Worm (Caenorhabditis elegans) whole organism, L4 larva: Measurements from ENCODE around the gene sqv-3.

Experiments
- D1046.2 ChIP-seq: fragments of 200-800 bp; sonication (Bioruptor generic); IDR thresholded peaks from 2 replicates; pipeline ENCODE4 v1.3.6; 2022; ENCODE audit warnings: missing genetic modification characterization, missing compliant biosample characterization
- F44E2.7 ChIP-seq: fragments of 200-800 bp; sonication (Bioruptor generic); IDR thresholded peaks from 2 replicates; pipeline ENCODE4 v2.1.2; 2022; ENCODE audit warnings: missing genetic modification characterization, missing compliant biosample characterization
- T26A8.4 ChIP-seq: fragments of 200-800 bp; sonication (Bioruptor generic); IDR thresholded peaks from 2 replicates; pipeline ENCODE4 v1.3.6; 2022; ENCODE audit warnings: missing genetic modification characterization, missing compliant biosample characterization
- Y105C5A.15 ChIP-seq: fragments of 200-800 bp; sonication (Bioruptor generic); IDR thresholded peaks from 2 replicates; pipeline ENCODE4 v1.3.6; 2022; ENCODE audit warnings: missing genetic modification characterization, missing compliant biosample characterization
- ZK337.2 ChIP-seq: fragments of 200-800 bp; sonication (Bioruptor generic); IDR thresholded peaks from 2 replicates; pipeline ENCODE4 v1.3.6; 2022; ENCODE audit warnings: missing genetic modification reagents, missing genetic modification characterization, missing compliant biosample characterization
- aha-1 ChIP-seq: fragments of 150-350 bp; peaks from one replicate; lab custom pipeline; 2014; ENCODE audit warnings: missing biosample characterization, missing genetic modification characterization
- aly-2 ChIP-seq: sonication (generic microtip); optimal IDR thresholded peaks from 2 replicates; lab custom pipeline; 2018; ENCODE audit warnings: missing biosample characterization, missing genetic modification characterization
- ama-1 ChIP-seq: fragments of 150-350 bp; optimal IDR thresholded peaks from 2 replicates; lab custom pipeline; 2014; ENCODE audit warnings: inconsistent platforms, mixed read lengths
- arid-1 ChIP-seq: fragments of 200-800 bp; sonication (Bioruptor generic); conservative IDR thresholded peaks from 2 replicates; pipeline ENCODE4 v1.3.6; 2022; ENCODE audit warnings: missing genetic modification reagents, missing genetic modification characterization, missing compliant biosample characterization
- ceh-20 ChIP-seq: fragments of 200-800 bp; sonication (Bioruptor generic); IDR thresholded peaks from 2 replicates; pipeline ENCODE4 v1.3.6; 2022; ENCODE audit warnings: missing genetic modification reagents, missing genetic modification characterization, missing compliant biosample characterization
- dmd-6 ChIP-seq: fragments of 200-800 bp; sonication (Bioruptor generic); IDR thresholded peaks from 2 replicates; pipeline ENCODE4 v1.3.6; 2022; ENCODE audit warnings: missing genetic modification reagents, missing genetic modification characterization, missing compliant biosample characterization
- dpl-1 ChIP-seq: fragments of 150-350 bp; optimal IDR thresholded peaks from 2 replicates; lab custom pipeline; 2014; ENCODE audit warnings: missing biosample characterization, missing genetic modification reagents, missing genetic modification characterization
- duxl-1 ChIP-seq: sonication (generic microtip); optimal IDR thresholded peaks from 2 replicates; lab custom pipeline; 2016; ENCODE audit warnings: mild to moderate bottlenecking, missing genetic modification characterization, moderate library complexity, missing compliant biosample characterization; ENCODE audit not compliant: poor library complexity
- dve-1 ChIP-seq: sonication (generic microtip); optimal IDR thresholded peaks from 2 replicates; lab custom pipeline; 2017; ENCODE audit warnings: antibody characterized with exemption, mild to moderate bottlenecking, missing genetic modification characterization, missing compliant biosample characterization; ENCODE audit not compliant: insufficient read depth
- fkh-10 ChIP-seq: fragments of 150-350 bp; optimal IDR thresholded peaks from 2 replicates; lab custom pipeline; 2014; ENCODE audit warnings: missing biosample characterization, missing genetic modification reagents, missing genetic modification characterization
- hif-1 ChIP-seq, 2 experiments: sonication (generic microtip); optimal IDR thresholded peaks; 2 replicates each; lab custom pipeline; 2016 to 2017; ENCODE audit warnings: missing compliant biosample characterization in 2 of 2, missing genetic modification characterization in 2 of 2, missing genetic modification reagents in 2 of 2, missing genotype in 2 of 2, mild to moderate bottlenecking in 1 of 2
- hlh-11 ChIP-seq: fragments of 200-800 bp; sonication (Bioruptor generic); optimal IDR thresholded peaks from 2 replicates; lab custom pipeline; 2018; ENCODE audit warnings: mild to moderate bottlenecking, missing genetic modification characterization, missing compliant biosample characterization
- hlh-30 ChIP-seq: sonication (generic microtip); optimal IDR thresholded peaks from 2 replicates; lab custom pipeline; 2017; ENCODE audit warnings: antibody characterized with exemption, mild to moderate bottlenecking, missing genetic modification characterization, missing compliant biosample characterization; ENCODE audit not compliant: insufficient read depth
- hmg-1.1 ChIP-seq: fragments of 200-800 bp; sonication (Bioruptor generic); IDR thresholded peaks from 2 replicates; pipeline ENCODE4 v1.3.6; 2022; ENCODE audit warnings: missing genetic modification reagents, missing genetic modification characterization, missing compliant biosample characterization
- jun-1 ChIP-seq: fragments of 150-350 bp; optimal IDR thresholded peaks from 2 replicates; lab custom pipeline; 2014; ENCODE audit warnings: missing biosample characterization, missing genetic modification reagents, missing genetic modification characterization
- lim-7 ChIP-seq: fragments of 200-800 bp; sonication (Bioruptor generic); IDR thresholded peaks from 2 replicates; pipeline ENCODE4 v1.3.6; 2022; ENCODE audit warnings: missing genetic modification characterization, missing compliant biosample characterization
- lin-15B ChIP-seq: fragments of 150-350 bp; sonication (generic microtip); optimal IDR thresholded peaks from 3 replicates; lab custom pipeline; 2014; ENCODE audit warnings: missing biosample characterization, missing genetic modification characterization
- lin-38 ChIP-seq: fragments of 200-800 bp; sonication (Bioruptor generic); IDR thresholded peaks from 2 replicates; pipeline ENCODE4 v1.3.6; 2022; ENCODE audit warnings: missing genetic modification reagents, missing genetic modification characterization, missing compliant biosample characterization
- lsy-2 ChIP-seq, 2 experiments: fragments of 150-350 bp in 1 of 2; sonication (generic microtip) in 1 of 2; optimal IDR thresholded peaks; 2 replicates each; lab custom pipeline; 2014 to 2017; ENCODE audit warnings: missing biosample characterization in 2 of 2, missing genetic modification characterization in 2 of 2
- mdl-1 ChIP-seq, 2 experiments: fragments of 150-350 bp in 1 of 2; sonication (generic microtip) in 1 of 2; optimal IDR thresholded peaks; 2 replicates each; lab custom pipeline; 2014 to 2017; ENCODE audit warnings: missing biosample characterization in 2 of 2, missing genetic modification characterization in 2 of 2
- mdt-29 ChIP-seq: fragments of 200-800 bp; sonication (Bioruptor generic); IDR thresholded peaks from 2 replicates; pipeline ENCODE4 v1.3.6; 2022; ENCODE audit warnings: missing genetic modification reagents, missing genetic modification characterization, missing compliant biosample characterization
- mep-1 ChIP-seq: fragments of 150-350 bp; sonication (generic microtip); optimal IDR thresholded peaks from 3 replicates; lab custom pipeline; 2014; ENCODE audit warnings: missing biosample characterization, missing genetic modification characterization
- mes-2 ChIP-seq: sonication (generic microtip); optimal IDR thresholded peaks from 2 replicates; lab custom pipeline; 2016; ENCODE audit warnings: missing genotype, mild to moderate bottlenecking, missing genetic modification characterization, missing compliant biosample characterization; ENCODE audit not compliant: poor library complexity, severe bottlenecking
- nhr-11 ChIP-seq: fragments of 150-350 bp; optimal IDR thresholded peaks from 2 replicates; lab custom pipeline; 2014; ENCODE audit warnings: missing biosample characterization, missing genetic modification characterization
- nhr-25 ChIP-seq: sonication (generic microtip); optimal IDR thresholded peaks from 2 replicates; lab custom pipeline; 2017; ENCODE audit warnings: missing genetic modification characterization, mild to moderate bottlenecking, missing compliant biosample characterization, antibody characterized with exemption, moderate library complexity, borderline replicate concordance; ENCODE audit not compliant: insufficient read depth
- nhr-28 ChIP-seq: fragments of 150-350 bp; optimal IDR thresholded peaks from 2 replicates; lab custom pipeline; 2014; ENCODE audit warnings: missing biosample characterization, missing genetic modification characterization
- nhr-6 ChIP-seq: fragments of 150-350 bp; optimal IDR thresholded peaks from 2 replicates; lab custom pipeline; 2014; ENCODE audit warnings: missing biosample characterization, missing genetic modification characterization
- pha-4 ChIP-seq, 2 experiments: fragments of 150-350 bp in 1 of 2; fragments of 200-800 bp in 1 of 2; sonication (Bioruptor generic) in 1 of 2; IDR thresholded peaks in 1 of 2; optimal IDR thresholded peaks in 1 of 2; 2 replicates each; pipeline versions ENCODE4 v1.3.6 to Lab custom; 2014 to 2022; ENCODE audit warnings: missing genetic modification characterization in 2 of 2, missing genetic modification reagents in 2 of 2, missing biosample characterization in 1 of 2, missing compliant biosample characterization in 1 of 2
- pqm-1 ChIP-seq: sonication (generic microtip); optimal IDR thresholded peaks from 2 replicates; lab custom pipeline; 2017; ENCODE audit warnings: missing biosample characterization, missing genetic modification characterization
- sdz-12 ChIP-seq: fragments of 200-800 bp; sonication (Bioruptor generic); optimal IDR thresholded peaks from 2 replicates; lab custom pipeline; 2018; ENCODE audit warnings: mild to moderate bottlenecking, missing genetic modification characterization, missing compliant biosample characterization
- skn-1 ChIP-seq: fragments of 150-350 bp; optimal IDR thresholded peaks from 2 replicates; lab custom pipeline; 2014; ENCODE audit warnings: missing biosample characterization, missing genetic modification characterization
- spr-1 ChIP-seq: sonication (generic microtip); optimal IDR thresholded peaks from 2 replicates; lab custom pipeline; 2016; ENCODE audit warnings: mild to moderate bottlenecking, missing genetic modification characterization, missing compliant biosample characterization
- tag-97 ChIP-seq: fragments of 200-800 bp; sonication (Bioruptor generic); IDR thresholded peaks from 2 replicates; pipeline ENCODE4 v1.3.6; 2022; ENCODE audit warnings: missing genetic modification characterization, missing compliant biosample characterization
- unc-130 ChIP-seq: sonication (generic microtip); optimal IDR thresholded peaks from 2 replicates; lab custom pipeline; 2016; ENCODE audit warnings: missing genetic modification reagents, missing genetic modification characterization, missing compliant biosample characterization
- zfp-2 ChIP-seq: sonication (generic microtip); optimal IDR thresholded peaks from 2 replicates; lab custom pipeline; 2016; ENCODE audit warnings: mild to moderate bottlenecking, missing genetic modification characterization, missing compliant biosample characterization
- ztf-7 ChIP-seq: fragments of 150-350 bp; optimal IDR thresholded peaks from 2 replicates; lab custom pipeline; 2014; ENCODE audit warnings: missing biosample characterization, missing genetic modification characterization

Gene sqv-3

DNA sequence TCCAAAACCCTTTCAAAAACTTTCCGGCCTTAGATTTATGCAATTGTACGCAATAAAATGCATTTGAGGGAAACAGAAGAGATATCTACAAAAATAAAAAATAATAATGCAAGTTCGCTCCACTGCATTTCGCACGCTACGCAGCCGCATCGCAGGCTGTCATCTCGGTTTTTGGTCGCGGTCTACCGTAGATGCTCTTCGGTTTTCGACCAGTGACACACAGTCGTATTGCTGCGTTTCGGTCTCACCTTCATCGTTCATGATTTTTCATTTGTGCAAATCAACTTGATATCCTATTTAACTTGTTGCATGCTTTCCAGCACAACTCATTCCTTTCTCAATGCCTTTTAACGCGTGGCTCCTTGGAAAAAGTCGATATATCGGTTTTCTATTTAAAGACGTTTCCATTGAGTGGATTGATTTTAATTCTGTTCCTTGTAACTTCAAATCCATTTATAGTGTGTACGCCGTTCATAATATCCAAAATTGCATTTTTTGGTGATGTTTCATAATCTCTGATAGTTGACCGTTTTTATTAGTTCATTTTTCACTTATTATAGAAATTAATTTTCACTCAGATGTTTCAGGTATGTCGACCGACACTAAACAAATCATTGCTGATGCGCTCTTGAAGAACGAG, 631 bp upstream of the sqv-3 start, which contains the start of gene vha-1 (continued):
- TF ChIP-seq aly-2, result no peak
- peak; percentile 77 for TF ChIP-seq hmg-1.1 (GFP tag; lab: Robert Waterston, UW)
- peak in 1 of 2 experiments; percentile 58 for TF ChIP-seq hif-1 (tag; optimal IDR thresholded peaks at IDR 0.05; lab: Kevin White, UChicago)
- TF ChIP-seq pha-4 (GFP tag; IDR thresholded peaks at IDR 0.05; lab: Robert Waterston, UW), result peak; percentile 60; the same call in 1 of the 2 replicates
- no peak for TF ChIP-seq pha-4 (tag; optimal IDR thresholded peaks at IDR 0.05; lab: Kevin White, UChicago)
- peak; percentile 64 for TF ChIP-seq spr-1 (tag; lab: Kevin White, UChicago)
- peak; percentile 71 for TF ChIP-seq jun-1 (tag; lab: Kevin White, UChicago)
- no peak for TF ChIP-seq zfp-2 (tag; lab: Kevin White, UChicago)
- TF ChIP-seq arid-1 (GFP tag; lab: Robert Waterston, UW), result peak; percentile 44
- peak; percentile 66 for TF ChIP-seq nhr-25 (tag; lab: Kevin White, UChicago)
- peak; percentile 48 for TF ChIP-seq aha-1
- TF ChIP-seq nhr-6 (tag; lab: Kevin White, UChicago), result peak; percentile 89
- peak; percentile 4 to 70 for TF ChIP-seq mdl-1 (tag; optimal IDR thresholded peaks at IDR 0.05; lab: Kevin White, UChicago)
- TF ChIP-seq duxl-1 (tag; lab: Kevin White, UChicago), result no peak
- peak; percentile 92 for TF ChIP-seq mep-1 (tag; lab: Kevin White, UChicago)
- peak; percentile 80 for TF ChIP-seq nhr-11 (tag; lab: Kevin White, UChicago)
- peak; percentile 71; the same call in 1 of the 2 replicates for TF ChIP-seq mdt-29 (GFP tag; lab: Robert Waterston, UW)
- no peak for TF ChIP-seq ceh-20 (GFP tag; lab: Robert Waterston, UW)
- no peak for TF ChIP-seq ZK337.2 (GFP tag; lab: Robert Waterston, UW)
- peak; percentile 77 for TF ChIP-seq T26A8.4 (GFP tag; lab: Robert Waterston, UW)
- peak; percentile 4 for TF ChIP-seq skn-1 (tag; lab: Kevin White, UChicago)
- peak; percentile 2 for TF ChIP-seq unc-130 (GFP tag; lab: Kevin White, UChicago)
- TF ChIP-seq dmd-6, result peak; percentile 93
- no peak for TF ChIP-seq D1046.2 (GFP tag; lab: Robert Waterston, UW)
- peak; percentile 75 for TF ChIP-seq pqm-1
- TF ChIP-seq lsy-2 (tag; optimal IDR thresholded peaks at IDR 0.05; lab: Kevin White, UChicago), result peak; percentile 91 to 96
- TF ChIP-seq F44E2.7 (GFP tag; lab: Robert Waterston, UW), result no peak
- peak; percentile 22 for TF ChIP-seq ztf-7
- TF ChIP-seq tag-97 (GFP tag; lab: Robert Waterston, UW), result no peak
- TF ChIP-seq fkh-10 (GFP tag; lab: Kevin White, UChicago), result peak; percentile 26
- TF ChIP-seq hlh-30, result peak; percentile 70
- TF ChIP-seq ama-1 (lab: Kevin White, UChicago), result peak; percentile 87
- TF ChIP-seq dpl-1 (GFP tag; lab: Kevin White, UChicago), result peak; percentile 74
- TF ChIP-seq, all 104 proteins: peak for 48

DNA sequence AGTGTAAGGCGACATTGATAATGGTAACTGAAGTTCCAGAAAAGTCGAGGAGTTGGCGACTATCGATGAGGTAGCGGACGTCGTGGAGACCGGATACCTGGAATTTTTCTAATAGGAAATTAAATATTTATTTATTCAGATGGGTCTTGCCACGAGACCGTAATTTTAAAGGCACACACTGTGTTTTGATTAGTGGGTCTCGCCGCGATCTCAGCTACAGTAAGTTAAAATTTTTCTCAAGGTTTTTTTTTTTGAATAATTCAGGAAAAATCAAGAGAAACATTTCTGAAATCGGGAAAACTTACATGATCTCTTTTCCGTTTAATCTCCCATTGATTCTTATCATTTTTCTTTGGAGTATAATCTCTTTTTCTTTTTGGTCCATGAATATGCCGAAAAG, 1.1 kb downstream of the sqv-3 start:
- TF ChIP-seq lin-38 (peak; percentile 32; the same call in 1 of the 2 replicates), sdz-12 (GFP tag; lab: Kevin White, UChicago) (no peak), mdl-1 (tag; optimal IDR thresholded peaks at IDR 0.05; lab: Kevin White, UChicago) (no peak), pqm-1 (no peak), ama-1 (lab: Kevin White, UChicago) (no peak)
- TF ChIP-seq, all 104 proteins: peak for 1

DNA sequence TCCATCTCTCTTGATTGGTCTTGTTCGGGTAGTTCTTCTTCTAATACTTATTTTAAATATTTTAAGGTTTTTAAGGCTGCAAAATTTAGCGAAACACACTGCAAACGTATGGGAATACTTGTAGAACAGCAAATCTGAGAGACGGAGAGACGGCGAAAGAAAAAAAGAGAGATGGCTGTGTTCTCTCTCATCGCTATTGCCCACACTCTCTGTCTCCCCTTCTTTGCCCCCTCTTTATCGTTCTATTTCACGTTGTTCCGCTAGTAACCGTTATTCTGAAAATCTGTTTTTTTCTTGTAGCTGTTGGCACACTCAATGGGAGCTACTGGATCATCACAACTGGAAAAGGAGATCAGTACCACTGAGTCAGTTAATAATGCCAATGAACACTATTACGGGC, 3.8 kb downstream of the sqv-3 start, which contains the start of gene usp-46:
Gene usp-46, plus strand, starts transcription at position 301 of the 400 bp plus-strand sequence.
- TF ChIP-seq ama-1 (lab: Kevin White, UChicago), result no peak
- TF ChIP-seq lim-7 (GFP tag; lab: Robert Waterston, UW), result no peak
- peak; percentile 10 for TF ChIP-seq dve-1 (tag; lab: Kevin White, UChicago)
- TF ChIP-seq lin-15B (tag; lab: Kevin White, UChicago), result no peak
- no peak for TF ChIP-seq hif-1 (tag; optimal IDR thresholded peaks at IDR 0.05; lab: Kevin White, UChicago)
- TF ChIP-seq mdl-1 (tag; optimal IDR thresholded peaks at IDR 0.05; lab: Kevin White, UChicago), result no peak
- no peak for TF ChIP-seq jun-1 (tag; lab: Kevin White, UChicago)
- peak; percentile 7 for TF ChIP-seq mep-1 (tag; lab: Kevin White, UChicago)
- no peak for TF ChIP-seq Y105C5A.15
- TF ChIP-seq hlh-11 (tag; lab: Kevin White, UChicago), result peak; percentile 4
- peak; percentile 22 for TF ChIP-seq mes-2 (tag; lab: Kevin White, UChicago)
- TF ChIP-seq ztf-7, result no peak
- peak; percentile 4 for TF ChIP-seq nhr-28 (tag; lab: Kevin White, UChicago)
- 0 out of 2 replicates have a peak, but pooled peaks have one; percentile 18 for TF ChIP-seq hmg-1.1 (GFP tag; lab: Robert Waterston, UW)
